Worm (Caenorhabditis elegans): ENCODE measurements around the gene srh-276.

DNA sequence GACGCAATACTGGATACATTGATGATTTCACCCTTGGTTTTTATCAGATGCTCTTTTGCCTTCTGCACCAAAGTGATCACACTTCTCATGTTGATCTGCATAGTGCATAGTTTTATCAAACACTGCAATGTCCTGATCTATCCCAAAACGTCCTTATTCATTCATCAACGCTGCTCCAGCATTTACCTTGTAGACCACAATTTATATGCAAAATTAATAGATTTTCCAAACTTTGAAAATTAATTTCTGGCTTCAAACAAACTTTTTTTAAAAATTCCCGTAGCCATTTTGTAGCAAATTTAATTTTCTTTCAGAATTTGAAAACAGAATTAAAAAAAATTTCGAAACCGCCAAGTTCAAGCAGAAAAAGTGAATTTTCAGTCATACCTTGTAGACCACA is 44.6 kb upstream of the srh-276 start, which contains the start of gene C06B8.3:
- TF ChIP-seq ztf-11 (tag; optimal IDR thresholded peaks at IDR 0.05) (no peak), unc-39 (tag; optimal IDR thresholded peaks at IDR 0.05) (no peak), ceh-39 (tag; optimal IDR thresholded peaks at IDR 0.05) (no peak), nhr-12 (tag; optimal IDR thresholded peaks at IDR 0.05) (no peak), hlh-1 (tag; optimal IDR thresholded peaks at IDR 0.05) (no peak)
